Fruit fly (Drosophila melanogaster): ENCODE results near the gene TP53INP.
A peak's percentile ranks its signal among the peaks of the same experiment; 100 is the strongest.

TP53INP gene

DNA sequence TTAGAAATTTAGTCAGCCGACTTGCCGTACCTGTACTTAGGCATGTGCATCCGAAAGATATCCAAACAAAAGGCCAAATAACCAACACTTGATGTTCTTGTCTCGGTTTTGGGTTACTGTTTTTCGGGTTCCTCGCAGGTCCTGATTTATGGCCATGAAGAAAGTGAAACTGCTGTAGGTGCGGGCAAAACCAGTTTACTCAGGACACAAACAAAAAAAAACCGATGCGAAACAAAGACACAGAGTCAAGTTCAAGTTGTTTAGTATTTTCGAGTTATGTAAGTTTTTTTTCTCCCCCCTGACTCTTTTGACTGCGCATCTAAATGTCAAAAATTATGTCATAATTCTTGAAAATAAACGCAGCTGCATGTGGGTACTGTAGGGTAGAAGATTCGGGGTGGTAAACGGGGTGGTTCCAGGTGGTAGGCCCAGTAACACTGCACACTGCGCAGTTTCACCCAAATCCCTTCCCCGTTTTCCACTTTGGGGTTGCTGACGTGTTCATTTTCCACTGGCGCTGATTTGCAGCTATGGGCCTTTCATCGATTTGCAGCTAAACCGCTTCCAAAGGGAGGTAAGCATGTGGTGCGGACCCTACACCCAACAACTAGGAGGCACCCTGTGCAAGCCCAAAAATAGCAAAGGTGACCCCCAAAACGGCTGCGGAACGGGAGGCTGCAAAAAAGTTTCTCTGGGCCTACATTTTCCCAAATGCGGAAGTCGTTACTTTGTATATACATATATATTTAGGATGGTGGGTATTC, 2.6 kb downstream of the TP53INP start (continued):
- TF ChIP-seq Bgb (GFP tag; IDR thresholded peaks at IDR 0.05; ENCODE audit: partially characterized antibody) (no peak), CG12942 (GFP tag; optimal IDR thresholded peaks at IDR 0.05) (no peak), HmgD (GFP tag; optimal IDR thresholded peaks at IDR 0.05) (no peak), CG18599 (GFP tag; optimal IDR thresholded peaks at IDR 0.05) (no peak), CG15479 (GFP tag; optimal IDR thresholded peaks at IDR 0.05) (no peak), CG4617 (GFP tag; optimal IDR thresholded peaks at IDR 0.05; ENCODE audit: borderline replicate concordance) (no peak), hbn (GFP tag; IDR thresholded peaks at IDR 0.05; ENCODE audit: partially characterized antibody) (no peak), CG11560 (tag; IDR thresholded peaks at IDR 0.05) (no peak), D19A (tag; optimal IDR thresholded peaks at IDR 0.05) (no peak), Dip2 (GFP tag; IDR thresholded peaks at IDR 0.05) (no peak), Ptx1 (GFP tag; IDR thresholded peaks at IDR 0.05) (no peak), CG16779 (GFP tag; IDR thresholded peaks at IDR 0.05) (0 out of 2 replicates have a peak, but pooled peaks have one; percentile 13), chm (GFP tag; IDR thresholded peaks at IDR 0.05) (no peak), pb (GFP tag; optimal IDR thresholded peaks at IDR 0.05) (no peak), ac (GFP tag; optimal IDR thresholded peaks at IDR 0.05) (no peak), CG33213 (GFP tag; optimal IDR thresholded peaks at IDR 0.05) (no peak), emc (GFP tag; optimal IDR thresholded peaks at IDR 0.05) (no peak), sd (tag; optimal IDR thresholded peaks at IDR 0.05) (no peak), dpn (GFP tag; optimal IDR thresholded peaks at IDR 0.05) (no peak), onecut (GFP tag; IDR thresholded peaks at IDR 0.05) (peak; percentile 66), bcd (GFP tag; optimal IDR thresholded peaks at IDR 0.05) (no peak), ara (GFP tag; IDR thresholded peaks at IDR 0.05) (peak; percentile 17; the same call in 1 of the 2 replicates), CG4328 (GFP tag; optimal IDR thresholded peaks at IDR 0.05) (no peak), abd-A (tag; optimal IDR thresholded peaks at IDR 0.05) (peak; percentile 61), CG13894 (tag; optimal IDR thresholded peaks at IDR 0.05) (peak; percentile 58), CG9817 (tag; optimal IDR thresholded peaks at IDR 0.05) (no peak)

dm6 chr3L:4409898-4410629, 3.3 kb downstream of the TP53INP start:
- TF ChIP-seq CG8290 (GFP tag; optimal IDR thresholded peaks at IDR 0.05) (peak; percentile 98), CG8290 (tag; optimal IDR thresholded peaks at IDR 0.05) (peak; percentile 48 to 96), Hand (GFP tag; optimal IDR thresholded peaks at IDR 0.05) (peak; percentile 1), insv (GFP tag; optimal IDR thresholded peaks at IDR 0.05) (no peak), CG15269 (tag; optimal IDR thresholded peaks at IDR 0.05) (no peak), CG17612 (GFP tag; IDR thresholded peaks at IDR 0.05) (peak; percentile 99), rib (GFP tag; IDR thresholded peaks at IDR 0.05) (no peak), CG6254 (GFP tag; optimal IDR thresholded peaks at IDR 0.05) (peak; percentile 24), bigmax (GFP tag; optimal IDR thresholded peaks at IDR 0.05) (no peak), zf30C (GFP tag; optimal IDR thresholded peaks at IDR 0.05) (no peak), CG4854 (GFP tag; optimal IDR thresholded peaks at IDR 0.05) (no peak), abd-A (tag; optimal IDR thresholded peaks at IDR 0.05) (peak; percentile 63), eve (GFP tag; optimal IDR thresholded peaks at IDR 0.05) (peak in 1 of 2 experiments; percentile 26), zen (tag; optimal IDR thresholded peaks at IDR 0.05) (peak; percentile 40), chinmo (GFP tag; IDR thresholded peaks at IDR 0.05; ENCODE audit: partially characterized antibody) (peak; percentile 48; the same call in 1 of the 4 replicates), Trl (optimal IDR thresholded peaks at IDR 0.05) (peak; percentile 55 to 69), Trl (GFP tag; optimal IDR thresholded peaks at IDR 0.05) (no peak), Stat92E (GFP tag; optimal IDR thresholded peaks at IDR 0.05) (no peak), CG10543 (GFP tag; optimal IDR thresholded peaks at IDR 0.05) (no peak), onecut (GFP tag; IDR thresholded peaks at IDR 0.05) (peak; percentile 36), CG6272 (GFP tag; IDR thresholded peaks at IDR 0.05) (no peak), ewg (GFP tag; optimal IDR thresholded peaks at IDR 0.05) (peak; percentile 63), tio (GFP tag; optimal IDR thresholded peaks at IDR 0.05) (no peak), ato (GFP tag; IDR thresholded peaks at IDR 0.05; ENCODE audit: partially characterized antibody) (no peak)
